Worm (Caenorhabditis elegans) whole organism, L1 larva: Measurements from ENCODE around the gene T10F2.5.

ENCODE experiments used
- F16B12.6 ChIP-seq: fragments of 150-350 bp; optimal IDR thresholded peaks from 2 replicates; lab custom pipeline; 2014; ENCODE audit warnings: missing biosample characterization, missing genetic modification characterization
- alr-1 ChIP-seq: fragments of 200-800 bp; sonication (Bioruptor generic); optimal IDR thresholded peaks from 2 replicates; lab custom pipeline; 2018; ENCODE audit warnings: borderline replicate concordance, mild to moderate bottlenecking, missing genetic modification characterization, missing compliant biosample characterization
- ama-1 ChIP-seq: fragments of 150-350 bp; optimal IDR thresholded peaks from 2 replicates; lab custom pipeline; 2014
- blmp-1 ChIP-seq: fragments of 150-350 bp; optimal IDR thresholded peaks from 2 replicates; lab custom pipeline; 2014; ENCODE audit warnings: missing biosample characterization, missing genetic modification characterization
- ceh-88 ChIP-seq: fragments of 200-800 bp; sonication (Bioruptor generic); IDR thresholded peaks from 2 replicates; pipeline ENCODE4 v1.3.6; 2022; ENCODE audit warnings: missing genetic modification characterization, missing compliant biosample characterization
- ceh-90 ChIP-seq: sonication (generic microtip); optimal IDR thresholded peaks from 2 replicates; lab custom pipeline; 2016; ENCODE audit warnings: missing genetic modification characterization, missing compliant biosample characterization
- ces-1 ChIP-seq: fragments of 150-350 bp; optimal IDR thresholded peaks from 2 replicates; lab custom pipeline; 2014; ENCODE audit warnings: missing biosample characterization, missing genetic modification reagents, missing genetic modification characterization
- efl-1 ChIP-seq, 4 experiments: fragments of 150-350 bp; optimal IDR thresholded peaks in 3 of 4; peaks in 1 of 4; 1 replicate in 1 of 4; 2 replicates in 3 of 4; lab custom pipeline; 2014; ENCODE audit warnings: missing biosample characterization in 2 of 4, missing genetic modification characterization in 2 of 4, missing genetic modification reagents in 2 of 4
- efl-3 ChIP-seq: fragments of 200-800 bp; sonication (Bioruptor generic); optimal IDR thresholded peaks from 2 replicates; lab custom pipeline; 2018; ENCODE audit warnings: mild to moderate bottlenecking, missing genetic modification characterization, missing compliant biosample characterization
- egl-13 ChIP-seq: sonication (generic microtip); optimal IDR thresholded peaks from 2 replicates; lab custom pipeline; 2016; ENCODE audit warnings: missing genotype, missing genetic modification reagents, missing genetic modification characterization, missing compliant biosample characterization
- egl-27 ChIP-seq, 2 experiments: fragments of 150-350 bp in 1 of 2; sonication (generic microtip); optimal IDR thresholded peaks; 3 replicates each; lab custom pipeline; 2017 to 2018; ENCODE audit warnings: missing biosample characterization in 2 of 2, missing genetic modification characterization in 2 of 2, missing genetic modification reagents in 2 of 2
- elt-2 ChIP-seq: sonication (generic microtip); optimal IDR thresholded peaks from 2 replicates; lab custom pipeline; 2016; ENCODE audit warnings: missing genetic modification characterization, mild to moderate bottlenecking, inconsistent platforms, missing compliant biosample characterization, missing genetic modification reagents
- elt-3 ChIP-seq, 6 experiments: fragments of 150-350 bp in 1 of 6; sonication (generic microtip); optimal IDR thresholded peaks; 2 replicates each; lab custom pipeline; 2017 to 2018; ENCODE audit warnings: missing biosample characterization in 6 of 6, missing genetic modification characterization in 6 of 6, inconsistent platforms in 1 of 6
- fkh-4 ChIP-seq: sonication (generic microtip); optimal IDR thresholded peaks from 2 replicates; lab custom pipeline; 2016; ENCODE audit warnings: missing compliant biosample characterization, missing genetic modification characterization, borderline replicate concordance
- hlh-17 ChIP-seq: fragments of 200-800 bp; sonication (Bioruptor generic); optimal IDR thresholded peaks from 2 replicates; lab custom pipeline; 2018; ENCODE audit warnings: missing genetic modification characterization, mild to moderate bottlenecking, missing compliant biosample characterization, moderate library complexity, borderline replicate concordance
- hpl-2 ChIP-seq: fragments of 150-350 bp; optimal IDR thresholded peaks from 2 replicates; lab custom pipeline; 2014; ENCODE audit warnings: missing biosample characterization, missing genetic modification reagents, missing genetic modification characterization
- irx-1 ChIP-seq: sonication (generic microtip); optimal IDR thresholded peaks from 2 replicates; lab custom pipeline; 2016; ENCODE audit warnings: missing genetic modification characterization, missing compliant biosample characterization
- lin-14 ChIP-seq: fragments of 200-800 bp; sonication (Bioruptor generic); optimal IDR thresholded peaks from 2 replicates; lab custom pipeline; 2018; ENCODE audit warnings: mild to moderate bottlenecking, missing genetic modification characterization, moderate library complexity, missing compliant biosample characterization
- lin-35 ChIP-seq, 2 experiments: fragments of 150-350 bp; optimal IDR thresholded peaks; 2 replicates each; lab custom pipeline; 2014; ENCODE audit warnings: missing biosample characterization in 2 of 2, missing genetic modification characterization in 2 of 2, missing genetic modification reagents in 2 of 2
- lsy-2 ChIP-seq, 2 experiments: fragments of 150-350 bp; optimal IDR thresholded peaks; 2 replicates each; lab custom pipeline; 2014; ENCODE audit warnings: missing biosample characterization in 2 of 2, missing genetic modification characterization in 2 of 2
- mab-9 ChIP-seq: fragments of 200-800 bp; sonication (Bioruptor generic); IDR thresholded peaks from 2 replicates; pipeline ENCODE4 v1.3.6; 2022; ENCODE audit warnings: missing genetic modification reagents, missing genetic modification characterization, missing compliant biosample characterization
- mdl-1 ChIP-seq, 2 experiments: fragments of 150-350 bp; optimal IDR thresholded peaks; 2 replicates each; lab custom pipeline; 2014 to 2017; ENCODE audit warnings: missing biosample characterization in 2 of 2, missing genetic modification characterization in 2 of 2, inconsistent platforms in 1 of 2
- mep-1 ChIP-seq: fragments of 150-350 bp; optimal IDR thresholded peaks from 2 replicates; lab custom pipeline; 2014; ENCODE audit warnings: missing biosample characterization, missing genetic modification characterization
- nhr-12 ChIP-seq: sonication (generic microtip); optimal IDR thresholded peaks from 2 replicates; lab custom pipeline; 2017; ENCODE audit warnings: missing biosample characterization, missing genetic modification characterization
- nhr-19 ChIP-seq: fragments of 200-800 bp; sonication (Bioruptor generic); conservative IDR thresholded peaks from 2 replicates; pipeline ENCODE4 v1.3.6; 2022; ENCODE audit warnings: missing genetic modification characterization, missing compliant biosample characterization
- nhr-20 ChIP-seq: sonication (generic microtip); optimal IDR thresholded peaks from 2 replicates; lab custom pipeline; 2016; ENCODE audit warnings: mild to moderate bottlenecking, missing genetic modification characterization, missing compliant biosample characterization
- nhr-28 ChIP-seq: fragments of 150-350 bp; optimal IDR thresholded peaks from 2 replicates; lab custom pipeline; 2014; ENCODE audit warnings: missing biosample characterization, missing genetic modification characterization
- nhr-47 ChIP-seq: sonication (generic microtip); optimal IDR thresholded peaks from 2 replicates; lab custom pipeline; 2016; ENCODE audit warnings: mild to moderate bottlenecking, missing genetic modification characterization, moderate library complexity, missing compliant biosample characterization
- nhr-71 ChIP-seq: sonication (generic microtip); optimal IDR thresholded peaks from 2 replicates; lab custom pipeline; 2016; ENCODE audit warnings: mild to moderate bottlenecking, missing genetic modification characterization, moderate library complexity, missing compliant biosample characterization
- nhr-85 ChIP-seq: sonication (generic microtip); peaks from one replicate; lab custom pipeline; 2016; ENCODE audit warnings: missing genetic modification characterization, inconsistent platforms, missing compliant biosample characterization
- nhr-90 ChIP-seq: sonication (generic microtip); optimal IDR thresholded peaks from 2 replicates; lab custom pipeline; 2016; ENCODE audit warnings: mild to moderate bottlenecking, missing genetic modification characterization, missing compliant biosample characterization; ENCODE audit not compliant: poor library complexity
- pag-3 ChIP-seq: sonication (generic microtip); optimal IDR thresholded peaks from 2 replicates; lab custom pipeline; 2017; ENCODE audit warnings: missing genetic modification characterization, mild to moderate bottlenecking, missing compliant biosample characterization, antibody characterized with exemption, borderline replicate concordance; ENCODE audit not compliant: insufficient read depth
- rnt-1 ChIP-seq: sonication (generic microtip); optimal IDR thresholded peaks from 2 replicates; lab custom pipeline; 2016; ENCODE audit warnings: mild to moderate bottlenecking, missing genetic modification characterization, moderate library complexity, missing compliant biosample characterization
- skn-1 ChIP-seq: fragments of 150-350 bp; optimal IDR thresholded peaks from 2 replicates; lab custom pipeline; 2014; ENCODE audit warnings: missing biosample characterization, missing genetic modification characterization
- snu-23 ChIP-seq: sonication (generic microtip); optimal IDR thresholded peaks from 2 replicates; lab custom pipeline; 2016; ENCODE audit warnings: missing genetic modification characterization, missing compliant biosample characterization
- sptf-1 ChIP-seq: fragments of 150-350 bp; optimal IDR thresholded peaks from 2 replicates; lab custom pipeline; 2014; ENCODE audit warnings: missing biosample characterization, missing genetic modification characterization
- swsn-7 ChIP-seq: sonication (generic microtip); optimal IDR thresholded peaks from 2 replicates; lab custom pipeline; 2016; ENCODE audit warnings: missing genetic modification characterization, missing compliant biosample characterization
- tbx-2 ChIP-seq: sonication (generic microtip); optimal IDR thresholded peaks from 2 replicates; lab custom pipeline; 2016; ENCODE audit warnings: missing genetic modification characterization, missing compliant biosample characterization
- unc-130 ChIP-seq: fragments of 150-350 bp; optimal IDR thresholded peaks from 2 replicates; lab custom pipeline; 2017; ENCODE audit warnings: missing biosample characterization, missing genetic modification characterization, inconsistent platforms
- unc-30 ChIP-seq: sonication (generic microtip); optimal IDR thresholded peaks from 2 replicates; lab custom pipeline; 2017; ENCODE audit warnings: missing biosample characterization, missing genetic modification characterization
- unc-86 ChIP-seq: sonication (generic microtip); optimal IDR thresholded peaks from 2 replicates; lab custom pipeline; 2016; ENCODE audit warnings: missing genetic modification characterization, missing compliant biosample characterization
- vab-15 ChIP-seq: sonication (generic microtip); optimal IDR thresholded peaks from 2 replicates; lab custom pipeline; 2017; ENCODE audit warnings: missing genotype, mild to moderate bottlenecking, missing genetic modification characterization, missing compliant biosample characterization
- ztf-11 ChIP-seq, 2 experiments: sonication (generic microtip); optimal IDR thresholded peaks; 2 replicates each; lab custom pipeline; 2016 to 2017; ENCODE audit warnings: missing genetic modification characterization in 2 of 2, missing biosample characterization in 1 of 2, missing compliant biosample characterization in 1 of 2

The T10F2.5 gene

DNA sequence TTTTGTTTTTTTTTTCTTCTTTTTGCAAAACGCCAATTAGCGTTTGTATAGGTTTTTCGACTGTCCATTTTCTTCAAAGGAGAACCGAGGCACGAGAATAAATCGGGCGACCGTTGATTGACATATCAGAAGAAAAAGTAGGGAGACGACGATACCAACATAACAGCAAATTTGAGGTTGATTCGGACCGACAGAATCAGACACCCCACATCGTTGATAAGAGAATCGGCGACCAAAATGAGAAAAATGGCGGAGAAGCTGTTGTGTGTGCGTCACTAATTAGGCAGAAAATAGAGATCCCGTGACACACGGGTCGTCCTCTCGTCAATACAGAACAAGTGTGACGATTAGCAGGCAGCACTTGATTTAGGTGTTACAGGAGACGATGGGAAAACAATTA, 17.5 kb downstream of the T10F2.5 start:
- TF ChIP-seq efl-1 (optimal IDR thresholded peaks at IDR 0.05; lab: Kevin White, UChicago) (no peak), efl-1 (GFP tag; optimal IDR thresholded peaks at IDR 0.05 in 1 of 2; lab: Kevin White, UChicago) (peak in 1 of 2 experiments; percentile 53), ceh-88 (GFP tag; lab: Robert Waterston, UW) (no peak), nhr-90 (tag; lab: Kevin White, UChicago) (peak; percentile 11), lin-35 (GFP tag; optimal IDR thresholded peaks at IDR 0.05; lab: Kevin White, UChicago) (peak in 1 of 2 experiments; percentile 30), tbx-2 (tag; lab: Kevin White, UChicago) (peak; percentile 97), nhr-20 (tag; lab: Kevin White, UChicago) (peak; percentile 53), mdl-1 (tag; optimal IDR thresholded peaks at IDR 0.05; lab: Kevin White, UChicago) (peak in 1 of 2 experiments; percentile 26), nhr-85 (tag; lab: Kevin White, UChicago) (peak; percentile 85), skn-1 (tag; lab: Kevin White, UChicago) (no peak), nhr-19 (no peak), ama-1 (no peak), blmp-1 (tag; lab: Kevin White, UChicago) (peak; percentile 17), elt-3 (tag; optimal IDR thresholded peaks at IDR 0.05; lab: Kevin White, UChicago) (peak in 1 of 6 experiments; percentile 28), snu-23 (GFP tag; lab: Kevin White, UChicago) (peak; percentile 8), nhr-71 (tag; lab: Kevin White, UChicago) (peak; percentile 47), lin-14 (GFP tag; lab: Kevin White, UChicago) (peak; percentile 37), unc-130 (tag; lab: Kevin White, UChicago) (peak; percentile 63)

- no peak for TF ChIP-seq efl-3 (GFP tag; lab: Kevin White, UChicago)
- TF ChIP-seq sptf-1 (tag; lab: Kevin White, UChicago): no peak
- peak; percentile 29 for TF ChIP-seq elt-2 (tag; lab: Kevin White, UChicago)
- no peak for TF ChIP-seq F16B12.6
- no peak for TF ChIP-seq fkh-4
- no peak for TF ChIP-seq nhr-47 (tag; lab: Kevin White, UChicago)
- TF ChIP-seq mab-9 (GFP tag; lab: Robert Waterston, UW): no peak
- TF ChIP-seq ces-1 (GFP tag; lab: Kevin White, UChicago): no peak
- peak; percentile 27 for TF ChIP-seq nhr-71 (tag; lab: Kevin White, UChicago)
- no peak for TF ChIP-seq mep-1 (tag; lab: Kevin White, UChicago)
- TF ChIP-seq tbx-2 (tag; lab: Kevin White, UChicago): peak; percentile 96
- TF ChIP-seq egl-13 (tag; lab: Kevin White, UChicago): no peak
- TF ChIP-seq lsy-2 (tag; optimal IDR thresholded peaks at IDR 0.05; lab: Kevin White, UChicago): peak; percentile 40 to 73
- TF ChIP-seq vab-15: no peak
- no peak for TF ChIP-seq egl-27 (tag; optimal IDR thresholded peaks at IDR 0.05; lab: Kevin White, UChicago)
- no peak for TF ChIP-seq efl-1 (optimal IDR thresholded peaks at IDR 0.05; lab: Kevin White, UChicago)
- TF ChIP-seq efl-1 (GFP tag; optimal IDR thresholded peaks at IDR 0.05 in 1 of 2; lab: Kevin White, UChicago): peak in 1 of 2 experiments; percentile 74
- TF ChIP-seq mdl-1 (tag; optimal IDR thresholded peaks at IDR 0.05; lab: Kevin White, UChicago): peak in 1 of 2 experiments; percentile 1
- TF ChIP-seq swsn-7 (tag; lab: Kevin White, UChicago): no peak
- TF ChIP-seq unc-30 (tag; lab: Kevin White, UChicago): no peak
- no peak for TF ChIP-seq ceh-88 (GFP tag; lab: Robert Waterston, UW)
- peak; percentile 41 for TF ChIP-seq rnt-1 (tag; lab: Kevin White, UChicago)
- no peak for TF ChIP-seq unc-86 (tag; lab: Kevin White, UChicago)
- TF ChIP-seq irx-1 (tag; lab: Kevin White, UChicago): no peak
- TF ChIP-seq nhr-90 (tag; lab: Kevin White, UChicago): no peak
- no peak for TF ChIP-seq hpl-2
- no peak for TF ChIP-seq hlh-17 (GFP tag; lab: Kevin White, UChicago)
- TF ChIP-seq snu-23 (GFP tag; lab: Kevin White, UChicago): peak; percentile 5
- TF ChIP-seq ztf-11 (tag; optimal IDR thresholded peaks at IDR 0.05; lab: Kevin White, UChicago): no peak
- peak; percentile 65 for TF ChIP-seq lin-14 (GFP tag; lab: Kevin White, UChicago)
- no peak for TF ChIP-seq nhr-28 (tag; lab: Kevin White, UChicago)
- no peak for TF ChIP-seq alr-1 (tag; lab: Kevin White, UChicago)
- TF ChIP-seq unc-130 (tag; lab: Kevin White, UChicago): no peak
- TF ChIP-seq nhr-12 (tag; lab: Kevin White, UChicago): no peak
- no peak for TF ChIP-seq pag-3 (tag; lab: Kevin White, UChicago)
- TF ChIP-seq ceh-90 (tag; lab: Kevin White, UChicago): no peak
- TF ChIP-seq, all 84 proteins: peak for 9
These were observed 18.8 kb downstream of the T10F2.5 start for ce11 chrIII:5140559-5140958.
